Fruit fly (Drosophila melanogaster) whole organism, embryonic: ENCODE data around the gene Tob.

Experiments
- Bgb ChIP-seq: fragments of 200-800 bp; sonication (Bioruptor generic); IDR thresholded peaks from 2 replicates; pipeline ENCODE4 v1.3.6; 2022; ENCODE audit warnings: missing biosample characterization, missing genetic modification characterization; ENCODE audit not compliant: partially characterized antibody
- Blimp-1 ChIP-seq: fragments of 200-800 bp; sonication (Bioruptor generic); optimal IDR thresholded peaks from 3 replicates; lab custom pipeline; 2018; ENCODE audit warnings: missing biosample characterization, missing genetic modification characterization, mild to moderate bottlenecking, moderate library complexity, missing genetic modification reagents
- CG10543 ChIP-seq: fragments of 200-800 bp; sonication (Bioruptor generic); optimal IDR thresholded peaks from 3 replicates; lab custom pipeline; 2017; ENCODE audit warnings: missing biosample characterization, mild to moderate bottlenecking, missing genetic modification characterization, moderate library complexity
- CG11723 ChIP-seq: fragments of 200-800 bp; sonication (Bioruptor generic); optimal IDR thresholded peaks from 2 replicates; lab custom pipeline; 2017; ENCODE audit warnings: missing biosample characterization, mild to moderate bottlenecking, missing genetic modification characterization
- CG18011 ChIP-seq: fragments of 200-800 bp; sonication (Bioruptor generic); optimal IDR thresholded peaks from 2 replicates; lab custom pipeline; 2017; ENCODE audit warnings: missing biosample characterization, missing genetic modification characterization, mild to moderate bottlenecking, moderate library complexity, missing genotype
- CG2120 ChIP-seq: fragments of 200-800 bp; sonication (Bioruptor generic); optimal IDR thresholded peaks from 3 replicates; lab custom pipeline; 2016; ENCODE audit warnings: missing biosample characterization, missing genetic modification characterization
- CG2678 ChIP-seq: fragments of 200-800 bp; sonication (Bioruptor generic); optimal IDR thresholded peaks from 3 replicates; lab custom pipeline; 2019; ENCODE audit warnings: missing biosample characterization, mild to moderate bottlenecking, missing genetic modification characterization, moderate library complexity
- CG2875 ChIP-seq: fragments of 200-800 bp; sonication (Bioruptor generic); optimal IDR thresholded peaks from 2 replicates; lab custom pipeline; 2017; ENCODE audit warnings: missing biosample characterization, mild to moderate bottlenecking, missing genetic modification characterization, missing genetic modification reagents
- CG31224 ChIP-seq: fragments of 200-800 bp; sonication (Bioruptor generic); IDR thresholded peaks from 2 replicates; pipeline ENCODE4 v1.3.6; 2022; ENCODE audit warnings: missing biosample characterization, missing genetic modification characterization
- CG7372 ChIP-seq: fragments of 200-800 bp; sonication (Bioruptor generic); IDR thresholded peaks from 2 replicates; pipeline ENCODE4 v1.3.6; 2022; ENCODE audit warnings: missing biosample characterization, missing genetic modification characterization
- CG9437 ChIP-seq: fragments of 200-800 bp; sonication (Bioruptor generic); optimal IDR thresholded peaks from 2 replicates; lab custom pipeline; 2018; ENCODE audit warnings: missing biosample characterization, mild to moderate bottlenecking, missing genetic modification characterization
- CoRest ChIP-seq: fragments of 200-800 bp; sonication (Bioruptor generic); optimal IDR thresholded peaks from 3 replicates; lab custom pipeline; 2018; ENCODE audit warnings: missing biosample characterization, mild to moderate bottlenecking, missing genetic modification characterization, moderate library complexity
- D19A ChIP-seq: fragments of 200-800 bp; optimal IDR thresholded peaks from 3 replicates; lab custom pipeline; 2019; ENCODE audit warnings: missing biosample characterization, mild to moderate bottlenecking, missing genetic modification characterization, moderate library complexity
- Deaf1 ChIP-seq: fragments of 200-800 bp; optimal IDR thresholded peaks from 3 replicates; lab custom pipeline; 2019; ENCODE audit warnings: missing biosample characterization, mild to moderate bottlenecking, missing genetic modification characterization, moderate library complexity
- Dll ChIP-seq: fragments of 200-800 bp; sonication (Bioruptor generic); IDR thresholded peaks from 4 replicates; pipeline ENCODE4 v1.3.6; 2022; ENCODE audit warnings: missing biosample characterization, missing genetic modification characterization; ENCODE audit not compliant: partially characterized antibody
- Drgx ChIP-seq: fragments of 200-800 bp; sonication (Bioruptor generic); IDR thresholded peaks from 2 replicates; pipeline ENCODE4 v1.3.6; 2022; ENCODE audit warnings: missing biosample characterization, missing genetic modification characterization
- Ets97D ChIP-seq: fragments of 200-800 bp; sonication (Bioruptor generic); optimal IDR thresholded peaks from 3 replicates; lab custom pipeline; 2016; ENCODE audit warnings: missing biosample characterization, missing genetic modification characterization
- Hr78 ChIP-seq, 2 experiments: fragments of 200-800 bp in 1 of 2; fragments of >200 bp in 1 of 2; sonication (Bioruptor generic) in 1 of 2; optimal IDR thresholded peaks; 2 replicates each; lab custom pipeline; 2017 to 2019; ENCODE audit warnings: missing biosample characterization in 2 of 2, missing genetic modification characterization in 2 of 2, mild to moderate bottlenecking in 1 of 2, moderate library complexity in 1 of 2
- Jarid2 ChIP-seq: fragments of 200-800 bp; sonication (Bioruptor generic); optimal IDR thresholded peaks from 3 replicates; lab custom pipeline; 2017; ENCODE audit warnings: mild to moderate bottlenecking, missing biosample characterization, missing genetic modification reagents, missing genetic modification characterization
- Lhr ChIP-seq: fragments of 200-800 bp; sonication (Bioruptor generic); optimal IDR thresholded peaks from 3 replicates; lab custom pipeline; 2017; ENCODE audit warnings: mild to moderate bottlenecking, missing biosample characterization, missing genetic modification reagents, missing genetic modification characterization
- NK7.1 ChIP-seq: fragments of 200-800 bp; sonication (Bioruptor generic); optimal IDR thresholded peaks from 3 replicates; lab custom pipeline; 2016; ENCODE audit warnings: missing biosample characterization, missing genetic modification characterization
- Rfx ChIP-seq: fragments of 200-800 bp; sonication (Bioruptor generic); IDR thresholded peaks from 2 replicates; pipeline ENCODE4 v1.3.6; 2022; ENCODE audit warnings: missing biosample characterization, missing genetic modification characterization
- Sox102F ChIP-seq: fragments of 200-800 bp; sonication (Bioruptor generic); optimal IDR thresholded peaks from 2 replicates; lab custom pipeline; 2018; ENCODE audit warnings: missing biosample characterization, mild to moderate bottlenecking, missing genetic modification characterization, moderate library complexity
- Stat92E ChIP-seq, 3 experiments: fragments of >200 bp in 2 of 3; fragments of 200-800 bp in 1 of 3; sonication (Bioruptor generic) in 1 of 3; optimal IDR thresholded peaks; 2 replicates each; lab custom pipeline; 2017 to 2019; ENCODE audit warnings: missing biosample characterization in 3 of 3, missing genetic modification characterization in 3 of 3, mild to moderate bottlenecking in 1 of 3, moderate library complexity in 1 of 3
- bsh ChIP-seq, 2 experiments: fragments of 200-800 bp; sonication (Bioruptor generic); optimal IDR thresholded peaks; 2 replicates each; lab custom pipeline; 2017 to 2018; ENCODE audit warnings: mild to moderate bottlenecking in 2 of 2, missing biosample characterization in 2 of 2, missing genetic modification characterization in 2 of 2, moderate library complexity in 1 of 2
- chinmo ChIP-seq: fragments of 200-800 bp; sonication (Bioruptor generic); IDR thresholded peaks from 4 replicates; pipeline ENCODE4 v1.3.6; 2022; ENCODE audit warnings: missing biosample characterization, missing genetic modification characterization; ENCODE audit not compliant: partially characterized antibody
- crol ChIP-seq: fragments of 200-800 bp; sonication (Bioruptor generic); IDR thresholded peaks from 2 replicates; pipeline ENCODE4 v1.3.6; 2022; ENCODE audit warnings: missing biosample characterization, missing genetic modification characterization
- crp ChIP-seq, 2 experiments: fragments of 200-800 bp; sonication (Bioruptor generic); optimal IDR thresholded peaks; 2 replicates in 1 of 2; 3 replicates in 1 of 2; lab custom pipeline; 2017; ENCODE audit warnings: missing biosample characterization in 2 of 2, missing genetic modification characterization in 2 of 2, mild to moderate bottlenecking in 1 of 2, moderate library complexity in 1 of 2
- da ChIP-seq: fragments of 200-800 bp; sonication (Bioruptor generic); optimal IDR thresholded peaks from 2 replicates; lab custom pipeline; 2016; ENCODE audit warnings: missing biosample characterization, missing genetic modification characterization
- dmrt99B ChIP-seq: fragments of 200-800 bp; sonication (Bioruptor generic); optimal IDR thresholded peaks from 2 replicates; lab custom pipeline; 2018; ENCODE audit warnings: missing biosample characterization, mild to moderate bottlenecking, missing genetic modification characterization, moderate library complexity
- en ChIP-seq: fragments of 200-800 bp; sonication (Bioruptor generic); optimal IDR thresholded peaks from 2 replicates; lab custom pipeline; 2016; ENCODE audit warnings: missing biosample characterization, missing genetic modification characterization
- ewg ChIP-seq: fragments of 200-800 bp; sonication (Bioruptor generic); optimal IDR thresholded peaks from 3 replicates; lab custom pipeline; 2017; ENCODE audit warnings: mild to moderate bottlenecking, missing biosample characterization, missing genetic modification reagents, missing genetic modification characterization
- eyg ChIP-seq: fragments of 200-800 bp; sonication (Bioruptor generic); optimal IDR thresholded peaks from 3 replicates; lab custom pipeline; 2016; ENCODE audit warnings: missing biosample characterization, missing genetic modification characterization
- gem ChIP-seq: fragments of 200-800 bp; sonication (Bioruptor generic); optimal IDR thresholded peaks from 2 replicates; lab custom pipeline; 2019; ENCODE audit warnings: missing biosample characterization, mild to moderate bottlenecking, missing genetic modification characterization, moderate library complexity
- grn ChIP-seq: fragments of 200-800 bp; sonication (Bioruptor generic); optimal IDR thresholded peaks from 3 replicates; lab custom pipeline; 2017; ENCODE audit warnings: missing biosample characterization, missing genetic modification characterization
- kni ChIP-seq: fragments of 200-800 bp; sonication (Bioruptor generic); optimal IDR thresholded peaks from 3 replicates; lab custom pipeline; 2017; ENCODE audit warnings: mild to moderate bottlenecking, missing biosample characterization, missing genetic modification reagents, missing genetic modification characterization
- lab ChIP-seq: fragments of 200-800 bp; sonication (Bioruptor generic); optimal IDR thresholded peaks from 3 replicates; lab custom pipeline; 2017; ENCODE audit warnings: missing biosample characterization, missing genetic modification characterization, mild to moderate bottlenecking, moderate library complexity, missing genetic modification reagents
- lov ChIP-seq, 2 experiments: fragments of 200-800 bp in 1 of 2; fragments of >200 bp in 1 of 2; sonication (Bioruptor generic) in 1 of 2; IDR thresholded peaks in 1 of 2; optimal IDR thresholded peaks in 1 of 2; 2 replicates in 1 of 2; 3 replicates in 1 of 2; pipeline versions ENCODE4 v1.3.6 to Lab custom; 2017 to 2022; ENCODE audit warnings: missing biosample characterization in 1 of 2, missing genetic modification characterization in 1 of 2
- nau ChIP-seq: fragments of 200-800 bp; sonication (Bioruptor generic); optimal IDR thresholded peaks from 3 replicates; lab custom pipeline; 2017; ENCODE audit warnings: missing biosample characterization, mild to moderate bottlenecking, missing genetic modification characterization, missing genetic modification reagents
- nmo ChIP-seq: fragments of 200-800 bp; sonication (Bioruptor generic); optimal IDR thresholded peaks from 2 replicates; lab custom pipeline; 2018; ENCODE audit warnings: missing biosample characterization, mild to moderate bottlenecking, missing genetic modification characterization, moderate library complexity
- oc ChIP-seq: fragments of 200-800 bp; sonication (Bioruptor generic); optimal IDR thresholded peaks from 2 replicates; lab custom pipeline; 2018; ENCODE audit warnings: missing biosample characterization, mild to moderate bottlenecking, missing genetic modification characterization, moderate library complexity
- row ChIP-seq: fragments of 200-800 bp; sonication (Bioruptor generic); IDR thresholded peaks from 3 replicates; pipeline ENCODE4 v1.3.6; 2022; ENCODE audit warnings: missing biosample characterization, missing genetic modification characterization
- schlank ChIP-seq: fragments of 200-800 bp; sonication (Bioruptor generic); optimal IDR thresholded peaks from 2 replicates; lab custom pipeline; 2018; ENCODE audit warnings: missing biosample characterization, mild to moderate bottlenecking, missing genetic modification characterization
- sd ChIP-seq: fragments of 200-800 bp; sonication (Bioruptor generic); optimal IDR thresholded peaks from 3 replicates; lab custom pipeline; 2018; ENCODE audit warnings: missing biosample characterization, mild to moderate bottlenecking, missing genetic modification characterization, moderate library complexity
- sqz ChIP-seq: fragments of 200-800 bp; sonication (Bioruptor generic); optimal IDR thresholded peaks from 3 replicates; lab custom pipeline; 2018; ENCODE audit warnings: missing biosample characterization, mild to moderate bottlenecking, missing genetic modification characterization
- wor ChIP-seq: fragments of 200-800 bp; sonication (Bioruptor generic); IDR thresholded peaks from 2 replicates; pipeline ENCODE4 v1.3.6; 2022; ENCODE audit warnings: missing biosample characterization, missing genetic modification characterization

Tob gene

dm6 chrX:16092614-16093280 is 1.5 kb upstream of the Tob start (continued):
- TF ChIP-seq crol (peak; percentile 90), grn (no peak), ewg (GFP tag; lab: Kevin White, UChicago) (peak; percentile 77), CG2678 (tag; lab: Kevin White, UChicago) (no peak), Bgb (GFP tag; lab: Robert Waterston, UW) (0 out of 2 replicates have a peak, but pooled peaks have one; percentile 26), NK7.1 (GFP tag; lab: Kevin White, UChicago) (no peak), oc (no peak), en (no peak), Stat92E (GFP tag; optimal IDR thresholded peaks at IDR 0.05; lab: Kevin White, UChicago) (no peak), Hr78 (GFP tag; optimal IDR thresholded peaks at IDR 0.05; lab: Kevin White, UChicago) (peak in 1 of 2 experiments; percentile 99), crp (GFP tag; optimal IDR thresholded peaks at IDR 0.05; lab: Kevin White, UChicago) (no peak), gem (tag; lab: Kevin White, UChicago) (peak; percentile 8), Rfx (GFP tag; lab: Robert Waterston, UW) (0 out of 2 replicates have a peak, but pooled peaks have one; percentile 10), D19A (tag; lab: Kevin White, UChicago) (peak; percentile 72), CG11723 (GFP tag; lab: Kevin White, UChicago) (no peak), CG10543 (GFP tag; lab: Kevin White, UChicago) (peak; percentile 35), Deaf1 (tag; lab: Kevin White, UChicago) (peak; percentile 90), Ets97D (GFP tag; lab: Kevin White, UChicago) (no peak), lab (GFP tag; lab: Kevin White, UChicago) (peak; percentile 0), bsh (GFP tag; optimal IDR thresholded peaks at IDR 0.05; lab: Kevin White, UChicago) (peak; percentile 13 to 14), CG2120 (GFP tag; lab: Kevin White, UChicago) (peak; percentile 2), Jarid2 (GFP tag; lab: Kevin White, UChicago) (no peak), CG18011 (GFP tag; lab: Kevin White, UChicago) (no peak), dmrt99B (tag; lab: Kevin White, UChicago) (peak; percentile 2), Dll (GFP tag; lab: Robert Waterston, UW) (no peak), CG2875 (GFP tag; lab: Kevin White, UChicago) (no peak), nmo (GFP tag; lab: Kevin White, UChicago) (no peak), sd (no peak), Sox102F (no peak), CG7372 (GFP tag; lab: Robert Waterston, UW) (no peak), lov (optimal IDR thresholded peaks at IDR 0.05; lab: Kevin White, UChicago) (no peak), lov (GFP tag; IDR thresholded peaks at IDR 0.05; lab: Robert Waterston, UW) (peak; percentile 60; the same call in 1 of the 3 replicates), Blimp-1 (GFP tag; lab: Kevin White, UChicago) (peak; percentile 84), da (GFP tag; lab: Kevin White, UChicago) (no peak), eyg (GFP tag; lab: Kevin White, UChicago) (no peak), chinmo (0 out of 4 replicates have a peak, but pooled peaks have one; percentile 59), CoRest (tag; lab: Kevin White, UChicago) (no peak), nau (no peak), kni (GFP tag; lab: Kevin White, UChicago) (peak; percentile 63), Lhr (no peak), wor (GFP tag; lab: Robert Waterston, UW) (no peak), CG9437 (GFP tag; lab: Kevin White, UChicago) (no peak), sqz (GFP tag; lab: Kevin White, UChicago) (peak; percentile 0), CG31224 (GFP tag; lab: Robert Waterston, UW) (no peak), row (GFP tag; lab: Robert Waterston, UW) (peak; percentile 35; the same call in 1 of the 3 replicates), Drgx (GFP tag; lab: Robert Waterston, UW) (peak; percentile 43; the same call in 1 of the 2 replicates), schlank (tag; lab: Kevin White, UChicago) (no peak)
